Fruit fly (Drosophila melanogaster): ENCODE data around the gene PK2-R2.
A peak's percentile ranks its signal among the peaks of the same experiment; 100 is the strongest.

- TF ChIP-seq CG6808 (GFP tag; optimal IDR thresholded peaks at IDR 0.05) (no peak), CG11762 (GFP tag; optimal IDR thresholded peaks at IDR 0.05; ENCODE audit: insufficient read depth) (no peak), Blimp-1 (GFP tag; optimal IDR thresholded peaks at IDR 0.05) (no peak), Eip78C (GFP tag) (no peak), fd85E (GFP tag; optimal IDR thresholded peaks at IDR 0.05) (no peak), CG3032 (tag; optimal IDR thresholded peaks at IDR 0.05) (no peak), Gug (GFP tag; IDR thresholded peaks at IDR 0.05) (no peak), Eip75B (GFP tag; optimal IDR thresholded peaks at IDR 0.05) (no peak), CG7368 (GFP tag; optimal IDR thresholded peaks at IDR 0.05) (no peak), lz (GFP tag; optimal IDR thresholded peaks at IDR 0.05) (no peak), Ets96B (tag; optimal IDR thresholded peaks at IDR 0.05) (peak; percentile 24), fkh (GFP tag; optimal IDR thresholded peaks at IDR 0.05) (no peak), Sox15 (GFP tag; optimal IDR thresholded peaks at IDR 0.05) (no peak)
Measured at dm6 chr3R:13374913-13375312, 40.9 kb upstream of the PK2-R2 start.
